Fruit fly (Drosophila melanogaster): ENCODE results near the gene AdipoR.

dm6 chr3R:22527636-22528148 lies 20.0 kb downstream of the AdipoR start:
- TF ChIP-seq CG8478 (optimal IDR thresholded peaks at IDR 0.05), result no peak
- no peak for TF ChIP-seq CTCF (optimal IDR thresholded peaks at IDR 0.05)
